Worm (Caenorhabditis elegans): ENCODE measurements around the gene ZK673.2.

The ZK673.2 gene

ce11 chrII:10466552-10466951, 18.5 kb downstream of the ZK673.2 start, which contains the start of gene tnc-2:
Gene tnc-2, plus strand, starts transcription at chrII:10466852.
- TF ChIP-seq ceh-30 (tag; optimal IDR thresholded peaks at IDR 0.05) (no peak), hlh-15 (tag; optimal IDR thresholded peaks at IDR 0.05) (no peak), fax-1 (tag; optimal IDR thresholded peaks at IDR 0.05) (no peak), unc-86 (tag; optimal IDR thresholded peaks at IDR 0.05) (no peak), tbx-2 (tag; optimal IDR thresholded peaks at IDR 0.05) (no peak), pax-1 (tag; optimal IDR thresholded peaks at IDR 0.05) (no peak), hlh-6 (tag; optimal IDR thresholded peaks at IDR 0.05) (no peak), nhr-11 (tag; optimal IDR thresholded peaks at IDR 0.05) (no peak), gmeb-2 (tag; optimal IDR thresholded peaks at IDR 0.05) (no peak), F13H6.1 (tag; optimal IDR thresholded peaks at IDR 0.05) (no peak), K02D7.2 (tag; optimal IDR thresholded peaks at IDR 0.05) (no peak), ceh-48 (tag; optimal IDR thresholded peaks at IDR 0.05) (no peak), sdc-2 (tag; optimal IDR thresholded peaks at IDR 0.05) (no peak)

ce11 chrII:10470159-10470558, 22.1 kb downstream of the ZK673.2 start, which contains the start of gene clec-143:
Gene clec-143, minus strand, starts transcription at chrII:10470297.
- TF ChIP-seq pat-9 (tag; optimal IDR thresholded peaks at IDR 0.05) (no peak), lim-6 (tag; optimal IDR thresholded peaks at IDR 0.05) (no peak)

- TF ChIP-seq hlh-15 (tag; optimal IDR thresholded peaks at IDR 0.05) = no peak
- TF ChIP-seq K02D7.2 (tag; optimal IDR thresholded peaks at IDR 0.05) = no peak
- TF ChIP-seq ets-4 (tag; optimal IDR thresholded peaks at IDR 0.05) = no peak
- TF ChIP-seq pag-3 (tag; optimal IDR thresholded peaks at IDR 0.05; ENCODE audit: borderline replicate concordance) = no peak
- TF ChIP-seq unc-3 (GFP tag; conservative IDR thresholded peaks at IDR 0.05) = no peak
- TF ChIP-seq unc-3 (tag; optimal IDR thresholded peaks at IDR 0.05) = no peak
- no peak for TF ChIP-seq unc-55 (GFP tag; optimal IDR thresholded peaks at IDR 0.05)
- no peak for TF ChIP-seq lim-6 (tag; optimal IDR thresholded peaks at IDR 0.05)
- no peak for TF ChIP-seq K09A11.1 (tag; optimal IDR thresholded peaks at IDR 0.05; ENCODE audit: insufficient read depth)
- no peak for TF ChIP-seq npax-4 (tag; optimal IDR thresholded peaks at IDR 0.05)
- no peak for TF ChIP-seq dmd-4 (tag; optimal IDR thresholded peaks at IDR 0.05; ENCODE audit: borderline replicate concordance)
- no peak for TF ChIP-seq ttx-3 (tag; optimal IDR thresholded peaks at IDR 0.05)
- TF ChIP-seq sdc-2 (tag; optimal IDR thresholded peaks at IDR 0.05) = no peak
- no peak for TF ChIP-seq unc-42 (tag; optimal IDR thresholded peaks at IDR 0.05)
- no peak for TF ChIP-seq pax-1 (tag; optimal IDR thresholded peaks at IDR 0.05)
- TF ChIP-seq mec-3 (tag; optimal IDR thresholded peaks at IDR 0.05; ENCODE audit: borderline replicate concordance) = no peak
- no peak for TF ChIP-seq ceh-24 (tag; optimal IDR thresholded peaks at IDR 0.05)
- no peak for TF ChIP-seq fkh-6 (tag; optimal IDR thresholded peaks at IDR 0.05)
Measured at ce11 chrII:10471247-10471646, 23.2 kb downstream of the ZK673.2 start, which contains the start of gene ZK666.1. Gene ZK666.1, minus strand, starts transcription at chrII:10471347.

- TF ChIP-seq che-1 (tag; optimal IDR thresholded peaks at IDR 0.05) = no peak
- TF ChIP-seq ceh-48 (tag; optimal IDR thresholded peaks at IDR 0.05) = no peak
- TF ChIP-seq ztf-16 (tag; optimal IDR thresholded peaks at IDR 0.05) = no peak
- no peak for TF ChIP-seq ref-2 (tag; optimal IDR thresholded peaks at IDR 0.05)
- no peak for TF ChIP-seq ceh-22 (tag; optimal IDR thresholded peaks at IDR 0.05)
- TF ChIP-seq hlh-30 (tag; optimal IDR thresholded peaks at IDR 0.05; ENCODE audit: insufficient read depth) = no peak
- no peak for TF ChIP-seq ceh-45 (GFP tag; IDR thresholded peaks at IDR 0.05)
- TF ChIP-seq madf-2 (tag; optimal IDR thresholded peaks at IDR 0.05) = no peak
- TF ChIP-seq pqm-1 (tag; optimal IDR thresholded peaks at IDR 0.05) = no peak
- TF ChIP-seq C08G9.2 (tag; optimal IDR thresholded peaks at IDR 0.05) = no peak
- TF ChIP-seq nhr-232 (tag; optimal IDR thresholded peaks at IDR 0.05) = no peak
- no peak for TF ChIP-seq mec-3 (tag; optimal IDR thresholded peaks at IDR 0.05; ENCODE audit: borderline replicate concordance)
- no peak for TF ChIP-seq ttx-3 (tag; optimal IDR thresholded peaks at IDR 0.05)
- TF ChIP-seq pag-3 (tag; optimal IDR thresholded peaks at IDR 0.05; ENCODE audit: borderline replicate concordance) = no peak
- no peak for TF ChIP-seq ceh-19 (GFP tag; optimal IDR thresholded peaks at IDR 0.05)
- no peak for TF ChIP-seq unc-3 (GFP tag; conservative IDR thresholded peaks at IDR 0.05)
- no peak for TF ChIP-seq unc-3 (tag; optimal IDR thresholded peaks at IDR 0.05)
- no peak for TF ChIP-seq T23F11.4 (GFP tag; optimal IDR thresholded peaks at IDR 0.05)
Measured at ce11 chrII:10471790-10472189, 23.7 kb downstream of the ZK673.2 start, which contains the start of gene ZK666.2. Gene ZK666.2, minus strand, starts transcription at chrII:10471890.

Measured in whole organism, late embryonic.